Fruit fly (Drosophila melanogaster) whole organism, embryonic: ENCODE data around the gene AP-2alpha.

ENCODE experiments used
- Ada2b ChIP-seq: fragments of 200-800 bp; sonication (Bioruptor generic); IDR thresholded peaks from 2 replicates; pipeline ENCODE4 v1.3.6; 2022; ENCODE audit warnings: missing biosample characterization, missing genetic modification characterization
- Atf3 ChIP-seq: fragments of 200-800 bp; sonication (Bioruptor generic); optimal IDR thresholded peaks from 3 replicates; lab custom pipeline; 2016; ENCODE audit warnings: missing biosample characterization, missing genetic modification characterization
- B-H1 ChIP-seq: fragments of 200-800 bp; sonication (Bioruptor generic); IDR thresholded peaks from 3 replicates; pipeline ENCODE4 v1.3.6; 2022; ENCODE audit warnings: missing biosample characterization, missing genetic modification characterization
- CG10147 ChIP-seq: fragments of 200-800 bp; sonication (Bioruptor generic); optimal IDR thresholded peaks from 2 replicates; lab custom pipeline; 2019; ENCODE audit warnings: missing biosample characterization, mild to moderate bottlenecking, missing genetic modification characterization, moderate library complexity
- CG10431 ChIP-seq: fragments of 200-800 bp; sonication (Bioruptor generic); optimal IDR thresholded peaks from 3 replicates; lab custom pipeline; 2018; ENCODE audit warnings: missing biosample characterization, mild to moderate bottlenecking, missing genetic modification characterization
- CG10565 ChIP-seq: fragments of 200-800 bp; sonication (Bioruptor generic); optimal IDR thresholded peaks from 3 replicates; lab custom pipeline; 2016; ENCODE audit warnings: missing biosample characterization, mild to moderate bottlenecking, missing genetic modification characterization
- CG11456 ChIP-seq: fragments of 200-800 bp; sonication (Bioruptor generic); IDR thresholded peaks from 3 replicates; pipeline ENCODE4 v1.3.6; 2022; ENCODE audit warnings: missing biosample characterization, missing genetic modification characterization
- CG11723 ChIP-seq: fragments of 200-800 bp; sonication (Bioruptor generic); optimal IDR thresholded peaks from 2 replicates; lab custom pipeline; 2017; ENCODE audit warnings: missing biosample characterization, mild to moderate bottlenecking, missing genetic modification characterization
- CG13775 ChIP-seq: fragments of 200-800 bp; sonication (Bioruptor generic); optimal IDR thresholded peaks from 3 replicates; lab custom pipeline; 2017; ENCODE audit warnings: missing biosample characterization, mild to moderate bottlenecking, missing genetic modification characterization
- CG15073 ChIP-seq: fragments of 200-800 bp; sonication (Bioruptor generic); optimal IDR thresholded peaks from 2 replicates; lab custom pipeline; 2016; ENCODE audit warnings: missing biosample characterization, missing genetic modification characterization
- CG1647 ChIP-seq: fragments of 200-800 bp; sonication (Bioruptor generic); optimal IDR thresholded peaks from 3 replicates; lab custom pipeline; 2016; ENCODE audit warnings: missing biosample characterization, missing genetic modification characterization
- CG30431 ChIP-seq: fragments of 200-800 bp; sonication (Bioruptor generic); optimal IDR thresholded peaks from 2 replicates; lab custom pipeline; 2017; ENCODE audit warnings: missing biosample characterization, missing genetic modification characterization
- CG3065 ChIP-seq: fragments of 200-800 bp; sonication (Bioruptor generic); optimal IDR thresholded peaks from 2 replicates; lab custom pipeline; 2016; ENCODE audit warnings: missing biosample characterization, missing genetic modification characterization
- CG31365 ChIP-seq: fragments of 200-800 bp; sonication (Bioruptor generic); optimal IDR thresholded peaks from 2 replicates; lab custom pipeline; 2018; ENCODE audit warnings: missing biosample characterization, mild to moderate bottlenecking, missing genetic modification characterization
- CG32532 ChIP-seq: fragments of 200-800 bp; sonication (Bioruptor generic); IDR thresholded peaks from 2 replicates; pipeline ENCODE4 v1.3.6; 2022; ENCODE audit warnings: missing biosample characterization, missing genetic modification characterization
- CG32767 ChIP-seq: fragments of 200-800 bp; sonication (Bioruptor generic); IDR thresholded peaks from 2 replicates; pipeline ENCODE4 v1.3.6; 2022; ENCODE audit warnings: missing biosample characterization, missing genetic modification characterization
- CG32772 ChIP-seq: fragments of 200-800 bp; sonication (Bioruptor generic); IDR thresholded peaks from 2 replicates; pipeline ENCODE4 v1.3.6; 2022; ENCODE audit warnings: missing biosample characterization, missing genetic modification characterization
- CG34422 ChIP-seq: fragments of 200-800 bp; sonication (Bioruptor generic); IDR thresholded peaks from 3 replicates; pipeline ENCODE4 v1.3.6; 2022; ENCODE audit warnings: missing biosample characterization, missing genetic modification characterization
- CG4707 ChIP-seq: fragments of 200-800 bp; sonication (Bioruptor generic); optimal IDR thresholded peaks from 2 replicates; lab custom pipeline; 2018; ENCODE audit warnings: missing biosample characterization, mild to moderate bottlenecking, missing genetic modification characterization, moderate library complexity
- CG6689 ChIP-seq: fragments of 200-800 bp; sonication (Bioruptor generic); IDR thresholded peaks from 2 replicates; pipeline ENCODE4 v1.3.6; 2022; ENCODE audit warnings: missing biosample characterization, missing genetic modification characterization
- Camta ChIP-seq: fragments of 200-800 bp; sonication (Bioruptor generic); optimal IDR thresholded peaks from 2 replicates; lab custom pipeline; 2016; ENCODE audit warnings: missing biosample characterization, missing genetic modification characterization
- CkIIα-i1 ChIP-seq: fragments of 200-800 bp; sonication (Bioruptor generic); IDR thresholded peaks from 2 replicates; pipeline ENCODE4 v1.3.6; 2022; ENCODE audit warnings: missing biosample characterization, missing genetic modification characterization
- HHEX ChIP-seq: fragments of 200-800 bp; sonication (Bioruptor generic); optimal IDR thresholded peaks from 3 replicates; lab custom pipeline; 2017; ENCODE audit warnings: missing biosample characterization, mild to moderate bottlenecking, missing genetic modification characterization, missing genetic modification reagents
- HmgD ChIP-seq: fragments of 200-800 bp; sonication (Bioruptor generic); optimal IDR thresholded peaks from 3 replicates; lab custom pipeline; 2016; ENCODE audit warnings: missing biosample characterization, missing genetic modification characterization
- HmgZ ChIP-seq: fragments of 200-800 bp; sonication (Bioruptor generic); optimal IDR thresholded peaks from 2 replicates; lab custom pipeline; 2018; ENCODE audit warnings: missing biosample characterization, mild to moderate bottlenecking, missing genetic modification characterization
- Lim3 ChIP-seq: fragments of 200-800 bp; sonication (Bioruptor generic); IDR thresholded peaks from 2 replicates; pipeline ENCODE4 v1.3.6; 2022; ENCODE audit warnings: missing biosample characterization, missing genetic modification characterization
- Mad ChIP-seq: fragments of 200-800 bp; sonication (Bioruptor generic); optimal IDR thresholded peaks from 2 replicates; lab custom pipeline; 2016; ENCODE audit warnings: missing biosample characterization, missing genetic modification characterization
- Med ChIP-seq: fragments of 200-800 bp; sonication (Bioruptor generic); peaks from one replicate; lab custom pipeline; 2016; ENCODE audit warnings: missing biosample characterization, missing genetic modification characterization, mild to moderate bottlenecking, inconsistent platforms, moderate library complexity
- NK7.1 ChIP-seq: fragments of 200-800 bp; sonication (Bioruptor generic); optimal IDR thresholded peaks from 3 replicates; lab custom pipeline; 2016; ENCODE audit warnings: missing biosample characterization, missing genetic modification characterization
- Opbp ChIP-seq: fragments of 200-800 bp; sonication (Bioruptor generic); IDR thresholded peaks from 3 replicates; pipeline ENCODE4 v1.3.6; 2022; ENCODE audit warnings: missing biosample characterization, missing genetic modification characterization; ENCODE audit not compliant: partially characterized antibody
- Ptx1 ChIP-seq: fragments of 200-800 bp; sonication (Bioruptor generic); IDR thresholded peaks from 2 replicates; pipeline ENCODE4 v1.3.6; 2022; ENCODE audit warnings: missing biosample characterization, missing genetic modification characterization
- Rfx ChIP-seq: fragments of 200-800 bp; sonication (Bioruptor generic); IDR thresholded peaks from 2 replicates; pipeline ENCODE4 v1.3.6; 2022; ENCODE audit warnings: missing biosample characterization, missing genetic modification characterization
- ac ChIP-seq: fragments of 200-800 bp; sonication (Bioruptor generic); optimal IDR thresholded peaks from 3 replicates; lab custom pipeline; 2017; ENCODE audit warnings: missing biosample characterization, mild to moderate bottlenecking, missing genetic modification characterization
- ci ChIP-seq: fragments of 200-800 bp; sonication (Bioruptor generic); IDR thresholded peaks from 3 replicates; pipeline ENCODE4 v1.3.6; 2022; ENCODE audit warnings: missing biosample characterization, missing genetic modification characterization
- dmrt11E ChIP-seq: fragments of 200-800 bp; sonication (Bioruptor generic); optimal IDR thresholded peaks from 3 replicates; lab custom pipeline; 2018; ENCODE audit warnings: missing biosample characterization, mild to moderate bottlenecking, missing genetic modification characterization, moderate library complexity
- dmrt99B ChIP-seq: fragments of 200-800 bp; sonication (Bioruptor generic); optimal IDR thresholded peaks from 2 replicates; lab custom pipeline; 2018; ENCODE audit warnings: missing biosample characterization, mild to moderate bottlenecking, missing genetic modification characterization, moderate library complexity
- dysf ChIP-seq: fragments of 200-800 bp; sonication (Bioruptor generic); IDR thresholded peaks from 3 replicates; pipeline ENCODE4 v1.3.6; 2022; ENCODE audit warnings: missing biosample characterization, missing genetic modification characterization
- jigr1 ChIP-seq: fragments of 200-800 bp; sonication (Bioruptor generic); IDR thresholded peaks from 3 replicates; pipeline ENCODE4 v1.3.6; 2022; ENCODE audit warnings: missing biosample characterization, missing genetic modification characterization
- lilli ChIP-seq: fragments of 200-800 bp; sonication (Bioruptor generic); optimal IDR thresholded peaks from 3 replicates; lab custom pipeline; 2016; ENCODE audit warnings: missing biosample characterization, missing genetic modification characterization
- nom ChIP-seq: fragments of 200-800 bp; sonication (Bioruptor generic); optimal IDR thresholded peaks from 2 replicates; lab custom pipeline; 2017; ENCODE audit warnings: missing biosample characterization, missing genetic modification characterization, mild to moderate bottlenecking, moderate library complexity, missing genetic modification reagents
- psq ChIP-seq: fragments of 200-800 bp; sonication (Bioruptor generic); optimal IDR thresholded peaks from 2 replicates; lab custom pipeline; 2017; ENCODE audit warnings: missing biosample characterization, missing genetic modification characterization
- pzg ChIP-seq: fragments of 200-800 bp; sonication (Bioruptor generic); optimal IDR thresholded peaks from 3 replicates; lab custom pipeline; 2018; ENCODE audit warnings: missing biosample characterization, mild to moderate bottlenecking, missing genetic modification characterization, moderate library complexity
- sens ChIP-seq: fragments of 200-800 bp; sonication (Bioruptor generic); peaks from one replicate; lab custom pipeline; 2016; ENCODE audit warnings: missing biosample characterization, missing genetic modification characterization
- seq ChIP-seq: fragments of 200-800 bp; sonication (Bioruptor generic); IDR thresholded peaks from 2 replicates; pipeline ENCODE4 v1.3.6; 2022; ENCODE audit warnings: missing biosample characterization, missing genetic modification characterization
- shn ChIP-seq: fragments of 200-800 bp; sonication (Bioruptor generic); optimal IDR thresholded peaks from 3 replicates; lab custom pipeline; 2016; ENCODE audit warnings: missing biosample characterization, missing genetic modification characterization
- sim ChIP-seq: fragments of 200-800 bp; sonication (Bioruptor generic); IDR thresholded peaks from 2 replicates; pipeline ENCODE4 v1.3.6; 2022; ENCODE audit warnings: missing biosample characterization, missing genetic modification characterization
- sob ChIP-seq: fragments of 200-800 bp; sonication (Bioruptor generic); IDR thresholded peaks from 2 replicates; pipeline ENCODE4 v1.3.6; 2022; ENCODE audit warnings: missing biosample characterization, missing genetic modification characterization
- sr ChIP-seq: fragments of 200-800 bp; sonication (Bioruptor generic); IDR thresholded peaks from 3 replicates; pipeline ENCODE4 v1.3.6; 2022; ENCODE audit warnings: missing biosample characterization, missing genetic modification characterization
- tio ChIP-seq: fragments of 200-800 bp; sonication (Bioruptor generic); optimal IDR thresholded peaks from 2 replicates; lab custom pipeline; 2017; ENCODE audit warnings: missing biosample characterization, missing genetic modification characterization, inconsistent platforms
- trh ChIP-seq: fragments of 200-800 bp; sonication (Bioruptor generic); optimal IDR thresholded peaks from 2 replicates; lab custom pipeline; 2016; ENCODE audit warnings: missing biosample characterization, missing genetic modification characterization
- vfl ChIP-seq: fragments of 200-800 bp; sonication (Bioruptor generic); optimal IDR thresholded peaks from 2 replicates; lab custom pipeline; 2016; ENCODE audit warnings: missing biosample characterization, missing genetic modification characterization

Gene AP-2alpha

DNA sequence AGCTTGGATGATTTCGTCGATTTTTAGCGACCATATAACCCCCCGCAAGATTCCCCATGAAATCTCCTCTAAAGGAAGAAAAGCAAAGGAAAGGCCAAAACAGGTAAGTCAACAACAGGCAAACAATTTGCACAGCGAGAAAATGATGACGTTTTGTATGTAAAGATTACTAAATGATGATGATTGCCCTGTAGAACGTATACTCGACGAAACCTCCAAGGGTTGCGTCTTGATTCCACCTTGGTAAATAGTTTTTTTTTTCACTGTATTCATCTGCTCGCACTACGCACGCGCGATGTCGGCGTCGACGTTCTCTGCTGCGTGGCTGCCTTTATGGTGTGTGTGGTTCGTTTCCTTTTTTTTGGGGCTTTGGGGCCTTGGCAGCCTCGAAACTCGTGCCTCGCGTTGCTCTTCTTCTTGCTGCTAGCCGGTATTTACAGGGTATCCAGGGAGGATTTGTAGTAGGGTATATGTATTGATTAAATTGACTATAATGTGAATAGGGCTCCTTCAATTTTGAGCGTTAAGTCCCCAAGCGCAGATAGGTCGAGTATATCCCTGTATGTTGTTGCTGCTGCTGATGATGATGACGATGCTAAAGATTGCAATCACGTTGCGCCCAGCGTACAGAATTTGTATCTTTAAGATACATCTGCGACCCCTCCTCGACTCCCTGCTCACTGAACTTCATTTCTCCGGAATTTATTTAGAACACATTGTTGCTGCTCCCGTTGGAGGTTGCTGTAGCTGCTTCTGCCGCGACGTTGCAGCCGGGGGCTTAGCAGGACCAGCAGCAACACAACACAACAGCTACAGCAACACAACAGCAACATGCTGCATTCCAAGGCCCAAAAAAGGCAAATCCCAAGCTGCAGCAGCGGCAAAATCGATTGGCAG is 13.0 kb upstream of the AP-2alpha start (continued):
- TF ChIP-seq B-H1 (GFP tag; lab: Robert Waterston, UW) (no peak), CG31365 (tag; lab: Kevin White, UChicago) (no peak), CG10565 (GFP tag; lab: Kevin White, UChicago) (no peak), HmgZ (no peak), CG15073 (GFP tag; lab: Kevin White, UChicago) (no peak), CG6689 (GFP tag; lab: Robert Waterston, UW) (peak; percentile 56), CG32767 (no peak), sr (GFP tag; lab: Robert Waterston, UW) (no peak), jigr1 (GFP tag; lab: Robert Waterston, UW) (no peak), CG10431 (GFP tag; lab: Kevin White, UChicago) (no peak), Lim3 (no peak), CG1647 (GFP tag; lab: Kevin White, UChicago) (no peak), CG10147 (GFP tag; lab: Kevin White, UChicago) (no peak), NK7.1 (GFP tag; lab: Kevin White, UChicago) (no peak), psq (GFP tag; lab: Kevin White, UChicago) (no peak), sens (GFP tag; lab: Kevin White, UChicago) (peak; percentile 76), dmrt99B (tag; lab: Kevin White, UChicago) (no peak), pzg (GFP tag; lab: Kevin White, UChicago) (no peak), CG3065 (GFP tag; lab: Kevin White, UChicago) (no peak), Rfx (GFP tag; lab: Robert Waterston, UW) (no peak), sob (GFP tag; lab: Robert Waterston, UW) (no peak), CG32532 (peak; percentile 41), CG30431 (peak; percentile 18), vfl (GFP tag; lab: Kevin White, UChicago) (peak; percentile 4), trh (no peak), seq (GFP tag; lab: Robert Waterston, UW) (no peak), HHEX (GFP tag; lab: Kevin White, UChicago) (no peak), sim (GFP tag; lab: Robert Waterston, UW) (no peak), CG11723 (no peak), ac (GFP tag; lab: Kevin White, UChicago) (no peak), tio (GFP tag; lab: Kevin White, UChicago) (peak; percentile 53), CG11456 (GFP tag; lab: Robert Waterston, UW) (no peak), Camta (GFP tag; lab: Kevin White, UChicago) (no peak), ci (peak; percentile 66; the same call in 1 of the 3 replicates), CG4707 (GFP tag; lab: Kevin White, UChicago) (no peak), dysf (no peak), Med (GFP tag; lab: Kevin White, UChicago) (peak; percentile 44), dmrt11E (peak; percentile 24), CkIIα-i1 (GFP tag; lab: Robert Waterston, UW) (no peak), Ptx1 (GFP tag; lab: Robert Waterston, UW) (0 out of 2 replicates have a peak, but pooled peaks have one; percentile 24), HmgD (GFP tag; lab: Kevin White, UChicago) (no peak), lilli (GFP tag; lab: Kevin White, UChicago) (peak; percentile 6), CG13775 (GFP tag; lab: Kevin White, UChicago) (no peak), Atf3 (GFP tag; lab: Kevin White, UChicago) (no peak), shn (GFP tag; lab: Kevin White, UChicago) (peak; percentile 30), Ada2b (no peak), nom (peak; percentile 94), Mad (GFP tag; lab: Kevin White, UChicago) (no peak), CG32772 (no peak), Opbp (no peak), CG34422 (GFP tag; lab: Robert Waterston, UW) (no peak)
